Worm (Caenorhabditis elegans) whole organism, late embryonic: Measurements from ENCODE around the gene srh-119.

Experiments
- ahr-1 ChIP-seq: sonication (generic microtip); optimal IDR thresholded peaks from 2 replicates; lab custom pipeline; 2016; ENCODE audit warnings: missing genetic modification characterization, missing compliant biosample characterization
- ama-1 ChIP-seq: fragments of 150-350 bp; optimal IDR thresholded peaks from 2 replicates; lab custom pipeline; 2014
- dve-1 ChIP-seq: sonication (generic microtip); optimal IDR thresholded peaks from 2 replicates; lab custom pipeline; 2017; ENCODE audit warnings: antibody characterized with exemption, mild to moderate bottlenecking, missing genetic modification characterization, missing compliant biosample characterization
- hlh-8 ChIP-seq: sonication (generic microtip); optimal IDR thresholded peaks from 2 replicates; lab custom pipeline; 2016; ENCODE audit warnings: missing genotype, missing genetic modification characterization, missing compliant biosample characterization
- pha-4 ChIP-seq: fragments of 150-350 bp; optimal IDR thresholded peaks from 2 replicates; lab custom pipeline; 2018; ENCODE audit warnings: missing biosample characterization, missing genetic modification reagents, missing genetic modification characterization
- unc-55 ChIP-seq: sonication (generic microtip); optimal IDR thresholded peaks from 2 replicates; lab custom pipeline; 2017; ENCODE audit warnings: missing biosample characterization, missing genetic modification reagents, missing genetic modification characterization

ce11 chrV:16991734-16992133 lies 19.5 kb downstream of the srh-119 start, which contains the start of gene srz-95:
- TF ChIP-seq hlh-8 (tag; lab: Kevin White, UChicago) (no peak), ahr-1 (no peak), unc-55 (GFP tag; lab: Kevin White, UChicago) (no peak), pha-4 (tag; lab: Kevin White, UChicago) (no peak), ama-1 (lab: Kevin White, UChicago) (no peak), dve-1 (no peak)
